Fruit fly (Drosophila melanogaster): ENCODE measurements around the gene lqf.

DNA sequence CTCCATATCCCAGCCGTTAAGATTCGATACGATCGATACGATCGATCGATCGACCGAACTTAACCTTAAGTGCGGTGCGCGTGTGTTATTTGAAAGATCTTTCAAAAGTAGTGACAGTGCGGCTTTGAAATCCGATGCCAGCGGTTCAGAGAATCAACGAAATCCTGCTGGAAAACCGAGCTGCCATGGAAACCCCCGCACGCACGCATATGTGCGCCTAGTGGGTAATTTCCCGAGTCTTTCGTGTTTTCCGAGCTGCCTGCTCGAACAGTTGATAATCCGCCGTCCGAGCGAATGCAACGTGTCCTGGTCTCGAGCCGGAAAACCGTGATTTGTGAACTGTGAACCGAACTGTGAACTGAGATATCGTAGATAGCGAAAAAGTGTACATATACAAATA is 9.4 kb upstream of the lqf start:
- no peak for TF ChIP-seq cnc (optimal IDR thresholded peaks at IDR 0.05)
- no peak for TF ChIP-seq CG33017 (tag; optimal IDR thresholded peaks at IDR 0.05)
- no peak for TF ChIP-seq cic (GFP tag; optimal IDR thresholded peaks at IDR 0.05)
- no peak for TF ChIP-seq CG11617 (GFP tag; optimal IDR thresholded peaks at IDR 0.05)
- TF ChIP-seq CG7101 (tag; optimal IDR thresholded peaks at IDR 0.05), result no peak
- TF ChIP-seq toe (GFP tag; optimal IDR thresholded peaks at IDR 0.05), result no peak
- no peak for TF ChIP-seq CG7045 (GFP tag; optimal IDR thresholded peaks at IDR 0.05)

All from whole organism, adult.